Worm (Caenorhabditis elegans): ENCODE results near the gene nmgp-1.
A peak's percentile ranks its signal among the peaks of the same experiment; 100 is the strongest.

nmgp-1 gene

ce11 chrII:6230116-6230515 lies 30.5 kb upstream of the nmgp-1 start:
- TF ChIP-seq F49E8.2 (tag; optimal IDR thresholded peaks at IDR 0.05; ENCODE audit: borderline replicate concordance): no peak
- no peak for TF ChIP-seq ztf-7 (tag; optimal IDR thresholded peaks at IDR 0.05)
- no peak for TF ChIP-seq mes-2 (tag; optimal IDR thresholded peaks at IDR 0.05; ENCODE audit: poor library complexity, severe bottlenecking)
- peak; percentile 26 for TF ChIP-seq ces-1 (GFP tag; optimal IDR thresholded peaks at IDR 0.05)

DNA sequence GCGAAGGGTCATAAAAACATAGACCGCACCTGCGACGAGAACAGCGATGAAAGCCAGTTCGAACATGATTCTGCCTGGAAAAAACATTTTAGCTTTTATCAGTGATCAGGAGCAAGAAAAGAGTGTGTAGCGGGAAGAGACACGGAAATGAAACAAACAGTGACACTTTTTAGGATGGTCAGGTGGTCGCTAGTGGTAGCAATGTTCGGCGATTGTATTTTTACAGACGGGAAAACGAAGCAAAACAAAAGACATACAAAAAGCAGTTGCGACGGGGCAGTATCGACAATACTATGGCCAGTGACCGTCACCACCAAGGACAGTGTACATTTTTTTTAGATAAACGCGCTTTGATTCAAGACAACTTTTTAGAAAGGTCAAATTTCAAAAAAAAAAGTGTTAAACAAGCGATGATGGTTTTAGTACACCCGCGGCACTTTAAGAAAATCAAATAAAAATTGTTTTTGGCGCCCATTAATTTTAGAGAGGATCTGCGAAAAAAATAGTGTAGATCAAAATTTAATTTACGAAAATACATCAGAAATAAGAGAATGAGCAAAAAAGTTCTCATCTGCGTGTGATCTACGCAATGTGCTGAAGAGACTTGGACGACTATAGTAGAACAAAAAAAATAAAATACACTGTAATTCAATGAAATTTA lies 25.1 kb upstream of the nmgp-1 start, which contains the start of gene T24H7.9:
Gene T24H7.9 (minus strand): TSS at position 74 of the 661 bp plus-strand sequence.
- TF ChIP-seq mep-1 (tag; optimal IDR thresholded peaks at IDR 0.05) (peak; percentile 8), cey-2 (tag; optimal IDR thresholded peaks at IDR 0.05; ENCODE audit: borderline replicate concordance, insufficient read depth) (no peak), dve-1 (tag; optimal IDR thresholded peaks at IDR 0.05; ENCODE audit: insufficient read depth) (peak; percentile 61), nhr-48 (tag; optimal IDR thresholded peaks at IDR 0.05) (no peak), lin-1 (GFP tag; IDR thresholded peaks at IDR 0.05) (0 out of 2 replicates have a peak, but pooled peaks have one; percentile 41), mes-2 (tag; optimal IDR thresholded peaks at IDR 0.05; ENCODE audit: poor library complexity, severe bottlenecking) (peak; percentile 23), zfp-3 (GFP tag; conservative IDR thresholded peaks at IDR 0.05) (no peak), nhr-28 (tag; optimal IDR thresholded peaks at IDR 0.05) (peak; percentile 31), pqm-1 (tag; optimal IDR thresholded peaks at IDR 0.05) (no peak), nhr-6 (tag; optimal IDR thresholded peaks at IDR 0.05) (no peak), hlh-11 (tag; optimal IDR thresholded peaks at IDR 0.05) (peak; percentile 68), D1046.2 (GFP tag; IDR thresholded peaks at IDR 0.05) (no peak), lin-29 (GFP tag; IDR thresholded peaks at IDR 0.05) (peak; percentile 43; the same call in 1 of the 2 replicates), aha-1 (tag) (peak; percentile 68), php-3 (GFP tag; IDR thresholded peaks at IDR 0.05) (no peak), F26F4.8 (GFP tag; conservative IDR thresholded peaks at IDR 0.05) (no peak), T20F7.1 (GFP tag; optimal IDR thresholded peaks at IDR 0.05) (no peak), dmd-6 (GFP tag; IDR thresholded peaks at IDR 0.05) (peak; percentile 37; the same call in 1 of the 2 replicates), T26A8.4 (GFP tag; IDR thresholded peaks at IDR 0.05) (no peak), dmd-9 (GFP tag; IDR thresholded peaks at IDR 0.05) (no peak), mdt-29 (GFP tag; IDR thresholded peaks at IDR 0.05) (no peak), nhr-111 (GFP tag; optimal IDR thresholded peaks at IDR 0.05) (no peak), fkh-10 (GFP tag; optimal IDR thresholded peaks at IDR 0.05) (no peak), vab-7 (GFP tag; IDR thresholded peaks at IDR 0.05) (no peak), tag-97 (GFP tag; IDR thresholded peaks at IDR 0.05) (no peak), daf-16 (GFP tag; optimal IDR thresholded peaks at IDR 0.05) (no peak), daf-16 (tag; optimal IDR thresholded peaks at IDR 0.05) (peak; percentile 60), skn-1 (tag; optimal IDR thresholded peaks at IDR 0.05) (no peak), lir-3 (tag; optimal IDR thresholded peaks at IDR 0.05) (no peak), arid-1 (GFP tag; conservative IDR thresholded peaks at IDR 0.05) (no peak), hlh-30 (tag; optimal IDR thresholded peaks at IDR 0.05; ENCODE audit: insufficient read depth) (peak; percentile 66), sdz-12 (GFP tag; optimal IDR thresholded peaks at IDR 0.05) (no peak)

- TF ChIP-seq hlh-30 (tag; optimal IDR thresholded peaks at IDR 0.05; ENCODE audit: insufficient read depth): peak; percentile 49
- peak in 1 of 2 experiments; percentile 27 for TF ChIP-seq mdl-1 (tag; optimal IDR thresholded peaks at IDR 0.05)
- TF ChIP-seq nhr-6 (tag; optimal IDR thresholded peaks at IDR 0.05): peak; percentile 49
- TF ChIP-seq ceh-62 (tag; optimal IDR thresholded peaks at IDR 0.05): no peak
- peak in 1 of 2 experiments; percentile 44 for TF ChIP-seq daf-16 (GFP tag; optimal IDR thresholded peaks at IDR 0.05)
- TF ChIP-seq daf-16 (tag; optimal IDR thresholded peaks at IDR 0.05): peak; percentile 65
- TF ChIP-seq set-16 (GFP tag; IDR thresholded peaks at IDR 0.05): no peak
- no peak for TF ChIP-seq aha-1 (tag)
- peak; percentile 49; the same call in 1 of the 2 replicates for TF ChIP-seq madf-9 (GFP tag; conservative IDR thresholded peaks at IDR 0.05)
- peak in 1 of 2 experiments; percentile 60 for TF ChIP-seq unc-62 (GFP tag; optimal IDR thresholded peaks at IDR 0.05 in 1 of 2)
- TF ChIP-seq unc-62 (tag; optimal IDR thresholded peaks at IDR 0.05): no peak
- TF ChIP-seq hlh-11 (tag; optimal IDR thresholded peaks at IDR 0.05): peak; percentile 59
- peak; percentile 32; the same call in 1 of the 2 replicates for TF ChIP-seq hmg-1.1 (GFP tag; IDR thresholded peaks at IDR 0.05)
These were observed 24.3 kb upstream of the nmgp-1 start for ce11 chrII:6236093-6236945.

Measured in whole organism, L4 larva.